Worm (Caenorhabditis elegans) whole organism, late embryonic: ENCODE results near the gene him-14.

ENCODE experiments used
- C08G9.2 ChIP-seq: sonication (generic microtip); optimal IDR thresholded peaks from 2 replicates; lab custom pipeline; 2016; ENCODE audit warnings: mild to moderate bottlenecking, missing genetic modification characterization, moderate library complexity, missing compliant biosample characterization
- F13H6.1 ChIP-seq: sonication (generic microtip); optimal IDR thresholded peaks from 2 replicates; lab custom pipeline; 2016; ENCODE audit warnings: missing genetic modification characterization, missing compliant biosample characterization
- K02D7.2 ChIP-seq: sonication (generic microtip); optimal IDR thresholded peaks from 2 replicates; lab custom pipeline; 2017; ENCODE audit warnings: mild to moderate bottlenecking, missing genetic modification characterization, missing compliant biosample characterization
- K09A11.1 ChIP-seq: sonication (generic microtip); optimal IDR thresholded peaks from 2 replicates; lab custom pipeline; 2017; ENCODE audit warnings: antibody characterized with exemption, mild to moderate bottlenecking, missing genetic modification characterization, missing compliant biosample characterization; ENCODE audit not compliant: insufficient read depth
- ama-1 ChIP-seq: fragments of 150-350 bp; optimal IDR thresholded peaks from 2 replicates; lab custom pipeline; 2014
- ceh-18 ChIP-seq: sonication (generic microtip); optimal IDR thresholded peaks from 2 replicates; lab custom pipeline; 2016; ENCODE audit warnings: missing genetic modification characterization, missing compliant biosample characterization
- ceh-19 ChIP-seq: fragments of 200-800 bp; sonication (Bioruptor generic); optimal IDR thresholded peaks from 2 replicates; lab custom pipeline; 2018; ENCODE audit warnings: mild to moderate bottlenecking, missing genetic modification characterization, missing compliant biosample characterization
- ceh-22 ChIP-seq: sonication (generic microtip); optimal IDR thresholded peaks from 2 replicates; lab custom pipeline; 2017; ENCODE audit warnings: missing biosample characterization, missing genetic modification characterization
- ceh-31 ChIP-seq: sonication (generic microtip); optimal IDR thresholded peaks from 2 replicates; lab custom pipeline; 2016; ENCODE audit warnings: missing genetic modification characterization, missing compliant biosample characterization
- ceh-34 ChIP-seq: sonication (generic microtip); optimal IDR thresholded peaks from 2 replicates; lab custom pipeline; 2016; ENCODE audit warnings: mild to moderate bottlenecking, missing genetic modification characterization, missing compliant biosample characterization
- ceh-6 ChIP-seq: fragments of 200-800 bp; sonication (Bioruptor generic); optimal IDR thresholded peaks from 2 replicates; lab custom pipeline; 2018; ENCODE audit warnings: mild to moderate bottlenecking, missing genetic modification characterization, missing compliant biosample characterization
- ceh-9 ChIP-seq: sonication (generic microtip); optimal IDR thresholded peaks from 2 replicates; lab custom pipeline; 2016; ENCODE audit warnings: mild to moderate bottlenecking, missing genetic modification characterization, inconsistent platforms, missing compliant biosample characterization
- dmd-4 ChIP-seq: sonication (generic microtip); optimal IDR thresholded peaks from 2 replicates; lab custom pipeline; 2016; ENCODE audit warnings: borderline replicate concordance, missing genetic modification characterization, missing compliant biosample characterization
- dve-1 ChIP-seq: sonication (generic microtip); optimal IDR thresholded peaks from 2 replicates; lab custom pipeline; 2017; ENCODE audit warnings: antibody characterized with exemption, mild to moderate bottlenecking, missing genetic modification characterization, missing compliant biosample characterization
- elt-2 ChIP-seq: sonication (generic microtip); optimal IDR thresholded peaks from 2 replicates; lab custom pipeline; 2016; ENCODE audit warnings: missing genetic modification reagents, missing genetic modification characterization, missing compliant biosample characterization
- ets-4 ChIP-seq: sonication (generic microtip); optimal IDR thresholded peaks from 2 replicates; lab custom pipeline; 2016; ENCODE audit warnings: missing genetic modification characterization, missing compliant biosample characterization
- hlh-15 ChIP-seq: sonication (generic microtip); optimal IDR thresholded peaks from 2 replicates; lab custom pipeline; 2016; ENCODE audit warnings: missing genetic modification characterization, missing compliant biosample characterization
- lim-6 ChIP-seq: sonication (generic microtip); optimal IDR thresholded peaks from 2 replicates; lab custom pipeline; 2016; ENCODE audit warnings: missing genetic modification characterization, missing compliant biosample characterization
- lin-11 ChIP-seq: fragments of 200-800 bp; sonication (Bioruptor generic); optimal IDR thresholded peaks from 2 replicates; lab custom pipeline; 2018; ENCODE audit warnings: mild to moderate bottlenecking, missing genetic modification characterization, missing compliant biosample characterization
- mec-3 ChIP-seq: sonication (generic microtip); optimal IDR thresholded peaks from 2 replicates; lab custom pipeline; 2016; ENCODE audit warnings: borderline replicate concordance, missing genetic modification characterization, missing compliant biosample characterization
- odd-2 ChIP-seq: sonication (generic microtip); optimal IDR thresholded peaks from 2 replicates; lab custom pipeline; 2017; ENCODE audit warnings: antibody characterized with exemption, mild to moderate bottlenecking, missing genetic modification characterization, missing compliant biosample characterization
- pag-3 ChIP-seq: sonication (generic microtip); optimal IDR thresholded peaks from 2 replicates; lab custom pipeline; 2016; ENCODE audit warnings: missing compliant biosample characterization, missing genetic modification characterization, borderline replicate concordance
- pat-9 ChIP-seq: fragments of 200-800 bp; sonication (Bioruptor generic); optimal IDR thresholded peaks from 2 replicates; lab custom pipeline; 2018; ENCODE audit warnings: mild to moderate bottlenecking, missing genetic modification characterization, moderate library complexity, missing compliant biosample characterization
- pax-1 ChIP-seq: fragments of 150-350 bp; optimal IDR thresholded peaks from 2 replicates; lab custom pipeline; 2014; ENCODE audit warnings: missing biosample characterization, missing genetic modification characterization
- pha-4 ChIP-seq: fragments of 150-350 bp; optimal IDR thresholded peaks from 2 replicates; lab custom pipeline; 2018; ENCODE audit warnings: missing biosample characterization, missing genetic modification reagents, missing genetic modification characterization
- pqm-1 ChIP-seq: sonication (generic microtip); optimal IDR thresholded peaks from 2 replicates; lab custom pipeline; 2016; ENCODE audit warnings: missing genetic modification characterization, missing compliant biosample characterization
- pros-1 ChIP-seq: fragments of 150-350 bp; optimal IDR thresholded peaks from 2 replicates; lab custom pipeline; 2014; ENCODE audit warnings: missing biosample characterization, missing genetic modification reagents, missing genetic modification characterization
- ref-2 ChIP-seq: sonication (generic microtip); optimal IDR thresholded peaks from 2 replicates; lab custom pipeline; 2016; ENCODE audit warnings: missing genetic modification characterization, missing compliant biosample characterization
- rnt-1 ChIP-seq: sonication (generic microtip); optimal IDR thresholded peaks from 2 replicates; lab custom pipeline; 2016; ENCODE audit warnings: missing genetic modification characterization, missing compliant biosample characterization
- sox-4 ChIP-seq: sonication (generic microtip); optimal IDR thresholded peaks from 2 replicates; lab custom pipeline; 2017; ENCODE audit warnings: mild to moderate bottlenecking, missing genetic modification characterization, inconsistent platforms, missing compliant biosample characterization
- syd-9 ChIP-seq: sonication (generic microtip); optimal IDR thresholded peaks from 2 replicates; lab custom pipeline; 2016; ENCODE audit warnings: mild to moderate bottlenecking, missing genetic modification characterization, moderate library complexity, missing compliant biosample characterization
- ttx-3 ChIP-seq: sonication (generic microtip); optimal IDR thresholded peaks from 2 replicates; lab custom pipeline; 2016; ENCODE audit warnings: missing genetic modification reagents, missing genetic modification characterization, missing compliant biosample characterization
- unc-42 ChIP-seq: sonication (generic microtip); optimal IDR thresholded peaks from 2 replicates; lab custom pipeline; 2016; ENCODE audit warnings: missing genotype, missing genetic modification characterization, missing compliant biosample characterization
- unc-55 ChIP-seq: sonication (generic microtip); optimal IDR thresholded peaks from 2 replicates; lab custom pipeline; 2017; ENCODE audit warnings: missing biosample characterization, missing genetic modification reagents, missing genetic modification characterization
- unc-86 ChIP-seq: sonication (generic microtip); optimal IDR thresholded peaks from 2 replicates; lab custom pipeline; 2016; ENCODE audit warnings: missing genetic modification characterization, missing compliant biosample characterization
- ztf-16 ChIP-seq: sonication (generic microtip); optimal IDR thresholded peaks from 2 replicates; lab custom pipeline; 2017; ENCODE audit warnings: missing genetic modification characterization, missing compliant biosample characterization

him-14 gene

ce11 chrII:7060791-7061190, 9.0 kb downstream of the him-14 start:
- TF ChIP-seq unc-42 (tag; lab: Kevin White, UChicago), result no peak
- no peak for TF ChIP-seq rnt-1 (tag; lab: Kevin White, UChicago)
- no peak for TF ChIP-seq unc-86 (tag; lab: Kevin White, UChicago)
- no peak for TF ChIP-seq pag-3 (tag; lab: Kevin White, UChicago)
- no peak for TF ChIP-seq odd-2
- TF ChIP-seq lim-6, result no peak
- no peak for TF ChIP-seq ceh-18
- TF ChIP-seq K09A11.1, result no peak
- no peak for TF ChIP-seq lin-11 (tag; lab: Kevin White, UChicago)
- no peak for TF ChIP-seq pros-1
- no peak for TF ChIP-seq ceh-22
- TF ChIP-seq K02D7.2, result no peak
- no peak for TF ChIP-seq ama-1 (lab: Kevin White, UChicago)
- no peak for TF ChIP-seq ztf-16 (tag; lab: Kevin White, UChicago)
- no peak for TF ChIP-seq pqm-1 (tag; lab: Kevin White, UChicago)

DNA sequence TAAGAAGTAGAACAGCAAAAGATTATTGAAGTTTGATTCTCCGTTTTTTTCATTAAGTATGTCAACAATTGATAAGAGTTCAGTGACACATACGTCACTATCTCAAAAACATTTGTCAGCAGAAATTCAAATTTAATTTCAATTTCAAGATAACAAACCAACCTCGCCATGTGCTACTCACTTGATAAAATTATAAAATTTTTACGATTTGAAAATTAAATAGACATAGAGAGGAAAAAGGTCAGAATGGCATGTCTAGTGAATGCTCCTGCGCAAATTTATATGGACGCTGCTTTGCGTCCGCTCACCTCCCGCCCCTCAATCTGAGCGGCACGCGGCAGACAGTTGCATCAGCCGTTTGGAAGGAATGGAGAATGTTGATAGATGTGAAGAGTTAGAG, 9.6 kb downstream of the him-14 start:
- TF ChIP-seq pha-4 (tag; lab: Kevin White, UChicago) (no peak), elt-2 (tag; lab: Kevin White, UChicago) (peak; percentile 34)

DNA sequence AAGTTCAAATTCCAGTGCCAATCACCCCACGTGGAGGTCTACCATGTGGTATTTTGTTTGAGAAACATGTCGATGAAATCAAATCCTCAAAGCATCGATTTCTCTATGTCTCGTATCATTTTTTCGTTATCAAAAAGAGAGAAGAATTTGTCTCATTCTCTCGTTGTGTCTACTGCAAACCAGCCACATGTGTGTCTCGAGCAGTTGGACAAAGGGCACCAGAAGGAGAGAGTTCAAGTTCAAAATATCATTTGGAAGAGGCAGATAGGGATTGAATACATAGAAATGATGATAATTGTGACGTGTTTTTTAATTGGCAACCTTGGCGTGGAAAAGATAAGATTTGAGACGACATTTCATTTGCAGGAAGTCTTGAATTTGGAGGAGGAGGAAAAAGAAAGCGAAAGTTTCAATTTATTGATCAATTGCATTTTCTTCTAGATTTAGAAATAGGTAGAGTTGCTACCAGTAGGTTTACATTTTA, 10.4 kb downstream of the him-14 start:
- TF ChIP-seq C08G9.2 (tag; lab: Kevin White, UChicago), result no peak
- TF ChIP-seq ref-2 (tag; lab: Kevin White, UChicago), result no peak
- TF ChIP-seq elt-2 (tag; lab: Kevin White, UChicago), result peak; percentile 38
- TF ChIP-seq dmd-4 (tag; lab: Kevin White, UChicago), result no peak

DNA sequence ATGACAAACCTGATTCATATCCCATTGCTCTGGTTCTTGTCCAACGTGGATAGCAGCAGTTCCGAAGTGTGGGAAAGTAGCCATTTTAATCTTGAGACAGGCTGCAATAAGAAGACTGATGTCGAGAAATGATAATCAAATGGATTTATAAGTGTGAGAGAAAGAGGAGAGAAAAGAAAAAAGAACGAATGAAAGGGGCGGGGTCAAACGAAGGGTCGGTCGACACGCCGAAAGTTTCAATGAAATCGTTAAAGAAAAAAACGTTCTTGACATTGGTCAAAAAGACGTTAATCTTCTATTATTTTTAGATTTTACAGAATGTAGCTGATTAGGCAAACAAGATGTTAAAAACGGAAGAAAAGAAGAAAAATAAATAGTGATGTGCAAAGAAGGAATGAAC, 11.9 kb downstream of the him-14 start, which contains the start of gene cth-2:
cth-2 (minus strand) TSS at position 101 of the 400 bp plus-strand sequence.
- TF ChIP-seq ztf-16 (tag; lab: Kevin White, UChicago), result no peak
- no peak for TF ChIP-seq ceh-9

- TF ChIP-seq F13H6.1 (tag; lab: Kevin White, UChicago) (no peak), mec-3 (tag; lab: Kevin White, UChicago) (no peak), pat-9 (tag; lab: Kevin White, UChicago) (no peak), dve-1 (no peak), ttx-3 (tag; lab: Kevin White, UChicago) (no peak), dmd-4 (tag; lab: Kevin White, UChicago) (no peak), ceh-34 (tag; lab: Kevin White, UChicago) (no peak), ceh-6 (GFP tag; lab: Kevin White, UChicago) (no peak), pax-1 (no peak), unc-42 (tag; lab: Kevin White, UChicago) (no peak), ceh-19 (GFP tag; lab: Kevin White, UChicago) (no peak)
- TF ChIP-seq, all 69 proteins: peak for 0
Measured at ce11 chrII:7056328-7056727, 13.4 kb downstream of the him-14 start.

- TF ChIP-seq ttx-3 (tag; lab: Kevin White, UChicago) (no peak), lim-6 (no peak), sox-4 (tag; lab: Kevin White, UChicago) (no peak), hlh-15 (tag; lab: Kevin White, UChicago) (no peak), ceh-31 (no peak), unc-55 (GFP tag; lab: Kevin White, UChicago) (no peak), pax-1 (no peak), syd-9 (tag; lab: Kevin White, UChicago) (no peak), ets-4 (tag; lab: Kevin White, UChicago) (no peak), ceh-19 (GFP tag; lab: Kevin White, UChicago) (no peak)
- TF ChIP-seq, all 69 proteins: peak for 0
Measured at ce11 chrII:7054987-7055386, 14.8 kb downstream of the him-14 start, which contains the start of gene ZK1127.3. ZK1127.3 (plus strand) TSS chrII:7055287.
